Worm (Caenorhabditis elegans) whole organism, mixed stage, embryonic: ENCODE measurements around the gene B0244.6.

Experiments
- bed-3 ChIP-seq: fragments of 200-800 bp; sonication (Bioruptor generic); optimal IDR thresholded peaks from 3 replicates; lab custom pipeline; 2018; ENCODE audit warnings: mild to moderate bottlenecking, missing genetic modification characterization, moderate library complexity, missing compliant biosample characterization
- blmp-1 ChIP-seq: fragments of 150-350 bp; optimal IDR thresholded peaks from 2 replicates; lab custom pipeline; 2014; ENCODE audit warnings: missing biosample characterization, missing genetic modification characterization
- ces-1 ChIP-seq: fragments of 150-350 bp; optimal IDR thresholded peaks from 2 replicates; lab custom pipeline; 2014; ENCODE audit warnings: missing biosample characterization, missing genetic modification reagents, missing genetic modification characterization
- cnd-1 ChIP-seq: fragments of 200-800 bp; sonication (Bioruptor generic); optimal IDR thresholded peaks from 2 replicates; lab custom pipeline; 2018; ENCODE audit warnings: mild to moderate bottlenecking, missing genetic modification characterization, missing compliant biosample characterization
- elt-1 ChIP-seq: sonication (generic microtip); optimal IDR thresholded peaks from 2 replicates; lab custom pipeline; 2017; ENCODE audit warnings: missing genetic modification characterization, mild to moderate bottlenecking, missing compliant biosample characterization, antibody characterized with exemption, moderate library complexity, borderline replicate concordance; ENCODE audit not compliant: insufficient read depth
- hlh-1 ChIP-seq: fragments of 150-350 bp; optimal IDR thresholded peaks from 2 replicates; lab custom pipeline; 2014; ENCODE audit warnings: missing biosample characterization, missing genetic modification reagents, missing genetic modification characterization
- lin-13 ChIP-seq: fragments of 150-350 bp; optimal IDR thresholded peaks from 2 replicates; lab custom pipeline; 2014; ENCODE audit warnings: missing biosample characterization, missing genetic modification characterization
- lin-32 ChIP-seq: fragments of 200-800 bp; sonication (Bioruptor generic); optimal IDR thresholded peaks from 2 replicates; lab custom pipeline; 2018; ENCODE audit warnings: mild to moderate bottlenecking, missing genetic modification characterization, missing compliant biosample characterization
- mep-1 ChIP-seq: fragments of 150-350 bp; optimal IDR thresholded peaks from 2 replicates; lab custom pipeline; 2017; ENCODE audit warnings: missing biosample characterization, missing genetic modification reagents, missing genetic modification characterization, inconsistent platforms
- nhr-2 ChIP-seq: fragments of 150-350 bp; optimal IDR thresholded peaks from 2 replicates; lab custom pipeline; 2014; ENCODE audit warnings: missing biosample characterization, missing genetic modification characterization
- nhr-237 ChIP-seq: fragments of 150-350 bp; optimal IDR thresholded peaks from 2 replicates; lab custom pipeline; 2014; ENCODE audit warnings: missing biosample characterization, missing genetic modification characterization
- nhr-76 ChIP-seq: sonication (generic microtip); optimal IDR thresholded peaks from 2 replicates; lab custom pipeline; 2017; ENCODE audit warnings: missing biosample characterization, missing genetic modification characterization

DNA sequence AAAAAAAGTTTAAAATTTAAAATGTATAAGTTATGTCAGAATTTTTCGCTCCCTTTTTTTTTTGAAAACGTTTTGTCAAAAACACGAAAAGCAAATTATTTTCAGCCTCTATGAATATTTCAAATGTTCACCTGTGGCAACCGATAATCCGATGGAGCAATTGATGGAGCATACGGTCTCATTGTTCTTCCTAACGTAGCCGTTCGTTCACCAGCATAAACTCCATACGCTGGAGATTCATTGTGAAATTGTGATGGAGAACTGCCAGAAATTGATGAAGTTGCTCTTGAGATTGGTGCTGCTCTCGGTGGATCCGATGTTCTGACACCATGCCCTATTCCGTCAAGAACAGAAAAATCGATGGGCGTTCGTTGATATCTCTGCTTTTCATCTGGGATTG is 46.0 kb upstream of the B0244.6 start:
- TF ChIP-seq mep-1 (tag; lab: Kevin White, UChicago) (no peak), nhr-2 (tag; lab: Kevin White, UChicago) (no peak), lin-32 (no peak), nhr-237 (no peak), ces-1 (GFP tag; lab: Kevin White, UChicago) (no peak), nhr-76 (tag; lab: Kevin White, UChicago) (no peak), cnd-1 (tag; lab: Kevin White, UChicago) (no peak), bed-3 (GFP tag; lab: Kevin White, UChicago) (no peak), elt-1 (tag; lab: Kevin White, UChicago) (no peak), hlh-1 (tag; lab: Kevin White, UChicago) (no peak), lin-13 (tag; lab: Kevin White, UChicago) (no peak), blmp-1 (tag; lab: Kevin White, UChicago) (no peak)
